Worm (Caenorhabditis elegans) whole organism, L2 larva: ENCODE data around the gene C06C3.4.
A peak's percentile ranks its signal among the peaks of the same experiment; 100 is the strongest.

Experiments used
- C34F6.9 ChIP-seq: fragments of 150-350 bp; optimal IDR thresholded peaks from 2 replicates; lab custom pipeline; 2014; ENCODE audit warnings: missing biosample characterization, missing genetic modification characterization
- R02D3.7 ChIP-seq: fragments of 150-350 bp; optimal IDR thresholded peaks from 2 replicates; lab custom pipeline; 2014; ENCODE audit warnings: missing biosample characterization, missing genetic modification characterization
- alr-1 ChIP-seq: fragments of 150-350 bp; optimal IDR thresholded peaks from 2 replicates; lab custom pipeline; 2014; ENCODE audit warnings: missing biosample characterization, missing genetic modification characterization
- aly-2 ChIP-seq: fragments of 150-350 bp; optimal IDR thresholded peaks from 2 replicates; lab custom pipeline; 2014; ENCODE audit warnings: missing biosample characterization, missing genetic modification characterization
- ama-1 ChIP-seq: fragments of 150-350 bp; optimal IDR thresholded peaks from 2 replicates; lab custom pipeline; 2018; ENCODE audit warnings: inconsistent platforms
- blmp-1 ChIP-seq: sonication (generic microtip); optimal IDR thresholded peaks from 2 replicates; lab custom pipeline; 2017; ENCODE audit warnings: missing genetic modification characterization, mild to moderate bottlenecking, missing compliant biosample characterization, antibody characterized with exemption, moderate library complexity; ENCODE audit not compliant: insufficient read depth
- ceh-16 ChIP-seq: fragments of 150-350 bp; optimal IDR thresholded peaks from 2 replicates; lab custom pipeline; 2014; ENCODE audit warnings: missing biosample characterization, missing genetic modification characterization
- dmd-4 ChIP-seq: sonication (generic microtip); optimal IDR thresholded peaks from 2 replicates; lab custom pipeline; 2017; ENCODE audit warnings: missing biosample characterization, missing genetic modification characterization
- elt-1 ChIP-seq: fragments of 150-350 bp; optimal IDR thresholded peaks from 2 replicates; lab custom pipeline; 2014; ENCODE audit warnings: missing biosample characterization, missing genetic modification characterization
- gmeb-1 ChIP-seq: fragments of 150-350 bp; optimal IDR thresholded peaks from 2 replicates; lab custom pipeline; 2014; ENCODE audit warnings: missing biosample characterization, missing genetic modification characterization
- lin-11 ChIP-seq: fragments of 150-350 bp; sonication (generic microtip); optimal IDR thresholded peaks from 2 replicates; lab custom pipeline; 2014; ENCODE audit warnings: missing biosample characterization, missing genetic modification characterization, inconsistent platforms, mixed read lengths
- lin-13 ChIP-seq: fragments of 150-350 bp; optimal IDR thresholded peaks from 2 replicates; lab custom pipeline; 2014; ENCODE audit warnings: missing biosample characterization, missing genetic modification reagents, missing genetic modification characterization
- lin-39 ChIP-seq: fragments of 150-350 bp; optimal IDR thresholded peaks from 2 replicates; lab custom pipeline; 2014; ENCODE audit warnings: missing biosample characterization, missing genetic modification reagents, missing genetic modification characterization
- lsy-2 ChIP-seq, 2 experiments: fragments of 150-350 bp in 1 of 2; sonication (generic microtip) in 1 of 2; optimal IDR thresholded peaks; 2 replicates each; lab custom pipeline; 2014 to 2017; ENCODE audit warnings: missing biosample characterization in 2 of 2, missing genetic modification characterization in 2 of 2
- mab-5 ChIP-seq: fragments of 150-350 bp; optimal IDR thresholded peaks from 2 replicates; lab custom pipeline; 2014; ENCODE audit warnings: missing biosample characterization, missing genetic modification characterization
- mdl-1 ChIP-seq, 2 experiments: fragments of 150-350 bp in 1 of 2; sonication (generic microtip) in 1 of 2; optimal IDR thresholded peaks; 2 replicates each; lab custom pipeline; 2017; ENCODE audit warnings: missing biosample characterization in 2 of 2, missing genetic modification characterization in 2 of 2
- nhr-10 ChIP-seq: sonication (generic microtip); optimal IDR thresholded peaks from 2 replicates; lab custom pipeline; 2017; ENCODE audit warnings: missing biosample characterization, missing genetic modification characterization
- nhr-23 ChIP-seq: fragments of 150-350 bp; optimal IDR thresholded peaks from 2 replicates; lab custom pipeline; 2014; ENCODE audit warnings: missing biosample characterization, missing genetic modification reagents, missing genetic modification characterization
- nhr-237 ChIP-seq: fragments of 150-350 bp; optimal IDR thresholded peaks from 2 replicates; lab custom pipeline; 2014; ENCODE audit warnings: missing biosample characterization, missing genetic modification characterization
- nhr-25 ChIP-seq: fragments of 150-350 bp; sonication (generic microtip); optimal IDR thresholded peaks from 3 replicates; lab custom pipeline; 2014; ENCODE audit warnings: missing biosample characterization, missing genetic modification characterization
- nhr-6 ChIP-seq: fragments of 150-350 bp; optimal IDR thresholded peaks from 2 replicates; lab custom pipeline; 2014; ENCODE audit warnings: missing biosample characterization, missing genetic modification characterization
- nhr-77 ChIP-seq: fragments of 150-350 bp; optimal IDR thresholded peaks from 2 replicates; lab custom pipeline; 2014; ENCODE audit warnings: missing biosample characterization, missing genetic modification characterization
- peb-1 ChIP-seq: fragments of 150-350 bp; optimal IDR thresholded peaks from 2 replicates; lab custom pipeline; 2014; ENCODE audit warnings: missing biosample characterization, missing genetic modification characterization
- sem-4 ChIP-seq: fragments of 150-350 bp; optimal IDR thresholded peaks from 2 replicates; lab custom pipeline; 2014; ENCODE audit warnings: missing biosample characterization, missing genetic modification reagents, missing genetic modification characterization
- sma-9 ChIP-seq, 2 experiments: fragments of 150-350 bp in 1 of 2; sonication (generic microtip) in 1 of 2; optimal IDR thresholded peaks; 2 replicates each; lab custom pipeline; 2014 to 2016; ENCODE audit warnings: missing genetic modification characterization in 2 of 2, mild to moderate bottlenecking in 1 of 2, missing biosample characterization in 1 of 2, missing compliant biosample characterization in 1 of 2, missing genetic modification reagents in 1 of 2, moderate library complexity in 1 of 2
- snpc-4 ChIP-seq: fragments of 150-350 bp; optimal IDR thresholded peaks from 2 replicates; lab custom pipeline; 2014; ENCODE audit warnings: missing biosample characterization, missing genetic modification characterization
- unc-39 ChIP-seq: fragments of 150-350 bp; optimal IDR thresholded peaks from 2 replicates; lab custom pipeline; 2014; ENCODE audit warnings: missing biosample characterization, missing genetic modification characterization
- unc-55 ChIP-seq: fragments of 150-350 bp; sonication (generic microtip); optimal IDR thresholded peaks from 3 replicates; lab custom pipeline; 2014; ENCODE audit warnings: missing biosample characterization, missing genetic modification reagents, missing genetic modification characterization
- unc-62 ChIP-seq: fragments of 150-350 bp; optimal IDR thresholded peaks from 2 replicates; lab custom pipeline; 2014; ENCODE audit warnings: missing biosample characterization, missing genetic modification reagents, missing genetic modification characterization
- zag-1 ChIP-seq: fragments of 150-350 bp; optimal IDR thresholded peaks from 2 replicates; lab custom pipeline; 2014; ENCODE audit warnings: missing biosample characterization, missing genetic modification characterization
- ztf-11 ChIP-seq: sonication (generic microtip); optimal IDR thresholded peaks from 2 replicates; lab custom pipeline; 2017; ENCODE audit warnings: missing biosample characterization, missing genetic modification characterization

The C06C3.4 gene

ce11 chrII:9345116-9345515 lies 28.0 kb upstream of the C06C3.4 start:
- TF ChIP-seq elt-1 (no peak), mab-5 (tag; lab: Kevin White, UChicago) (no peak), sem-4 (tag; lab: Kevin White, UChicago) (no peak), blmp-1 (peak; percentile 37), alr-1 (tag; lab: Kevin White, UChicago) (no peak), lin-13 (GFP tag; lab: Kevin White, UChicago) (no peak), unc-55 (GFP tag; lab: Kevin White, UChicago) (no peak), peb-1 (tag; lab: Kevin White, UChicago) (no peak), unc-62 (GFP tag; lab: Kevin White, UChicago) (no peak), sma-9 (GFP tag; optimal IDR thresholded peaks at IDR 0.05; lab: Kevin White, UChicago) (peak; percentile 45), sma-9 (tag; optimal IDR thresholded peaks at IDR 0.05; lab: Kevin White, UChicago) (no peak), aly-2 (tag; lab: Kevin White, UChicago) (no peak), nhr-23 (tag; lab: Kevin White, UChicago) (no peak), unc-39 (tag; lab: Kevin White, UChicago) (no peak), zag-1 (tag; lab: Kevin White, UChicago) (no peak), nhr-25 (no peak), mdl-1 (tag; optimal IDR thresholded peaks at IDR 0.05; lab: Kevin White, UChicago) (no peak), gmeb-1 (tag; lab: Kevin White, UChicago) (no peak)

ce11 chrII:9345794-9346193 lies 27.3 kb upstream of the C06C3.4 start:
- TF ChIP-seq lin-39 (tag; lab: Kevin White, UChicago) (no peak), alr-1 (tag; lab: Kevin White, UChicago) (no peak), ama-1 (lab: Kevin White, UChicago) (no peak), nhr-25 (no peak)

ce11 chrII:9346490-9346889 lies 26.6 kb upstream of the C06C3.4 start, which contains the start of gene F42A8.1:
Gene F42A8.1 (minus strand): TSS chrII:9346590.
- TF ChIP-seq ztf-11 (tag; lab: Kevin White, UChicago) (no peak), nhr-77 (tag; lab: Kevin White, UChicago) (no peak), nhr-23 (tag; lab: Kevin White, UChicago) (no peak), sma-9 (GFP tag; optimal IDR thresholded peaks at IDR 0.05; lab: Kevin White, UChicago) (no peak), sma-9 (tag; optimal IDR thresholded peaks at IDR 0.05; lab: Kevin White, UChicago) (no peak), unc-62 (GFP tag; lab: Kevin White, UChicago) (no peak), nhr-10 (no peak), mab-5 (tag; lab: Kevin White, UChicago) (no peak), C34F6.9 (no peak), sem-4 (tag; lab: Kevin White, UChicago) (no peak), lin-11 (no peak)

ce11 chrII:9347444-9347843 lies 25.6 kb upstream of the C06C3.4 start:
- TF ChIP-seq ceh-16 (tag; lab: Kevin White, UChicago) (no peak), sma-9 (GFP tag; optimal IDR thresholded peaks at IDR 0.05; lab: Kevin White, UChicago) (no peak), sma-9 (tag; optimal IDR thresholded peaks at IDR 0.05; lab: Kevin White, UChicago) (no peak), nhr-25 (no peak), nhr-10 (no peak), nhr-6 (tag; lab: Kevin White, UChicago) (no peak), alr-1 (tag; lab: Kevin White, UChicago) (no peak), ztf-11 (tag; lab: Kevin White, UChicago) (no peak), snpc-4 (tag; lab: Kevin White, UChicago) (no peak), unc-55 (GFP tag; lab: Kevin White, UChicago) (no peak), zag-1 (tag; lab: Kevin White, UChicago) (no peak)

ce11 chrII:9352669-9353068 lies 20.4 kb upstream of the C06C3.4 start, which contains the start of the genes sdhb-1 and cup-15:
Gene sdhb-1 (minus strand): TSS chrII:9352731.
Gene cup-15 (plus strand): TSS chrII:9353000.
- TF ChIP-seq C34F6.9 (peak; percentile 38), nhr-237 (no peak), sem-4 (tag; lab: Kevin White, UChicago) (no peak), nhr-23 (tag; lab: Kevin White, UChicago) (no peak), dmd-4 (tag; lab: Kevin White, UChicago) (no peak), R02D3.7 (tag; lab: Kevin White, UChicago) (peak; percentile 40), unc-55 (GFP tag; lab: Kevin White, UChicago) (peak; percentile 57), gmeb-1 (tag; lab: Kevin White, UChicago) (no peak), lsy-2 (tag; optimal IDR thresholded peaks at IDR 0.05; lab: Kevin White, UChicago) (peak in 1 of 2 experiments; percentile 47), peb-1 (tag; lab: Kevin White, UChicago) (no peak), lin-11 (no peak)
